Worm (Caenorhabditis elegans): ENCODE measurements around the gene ubq-1.

DNA sequence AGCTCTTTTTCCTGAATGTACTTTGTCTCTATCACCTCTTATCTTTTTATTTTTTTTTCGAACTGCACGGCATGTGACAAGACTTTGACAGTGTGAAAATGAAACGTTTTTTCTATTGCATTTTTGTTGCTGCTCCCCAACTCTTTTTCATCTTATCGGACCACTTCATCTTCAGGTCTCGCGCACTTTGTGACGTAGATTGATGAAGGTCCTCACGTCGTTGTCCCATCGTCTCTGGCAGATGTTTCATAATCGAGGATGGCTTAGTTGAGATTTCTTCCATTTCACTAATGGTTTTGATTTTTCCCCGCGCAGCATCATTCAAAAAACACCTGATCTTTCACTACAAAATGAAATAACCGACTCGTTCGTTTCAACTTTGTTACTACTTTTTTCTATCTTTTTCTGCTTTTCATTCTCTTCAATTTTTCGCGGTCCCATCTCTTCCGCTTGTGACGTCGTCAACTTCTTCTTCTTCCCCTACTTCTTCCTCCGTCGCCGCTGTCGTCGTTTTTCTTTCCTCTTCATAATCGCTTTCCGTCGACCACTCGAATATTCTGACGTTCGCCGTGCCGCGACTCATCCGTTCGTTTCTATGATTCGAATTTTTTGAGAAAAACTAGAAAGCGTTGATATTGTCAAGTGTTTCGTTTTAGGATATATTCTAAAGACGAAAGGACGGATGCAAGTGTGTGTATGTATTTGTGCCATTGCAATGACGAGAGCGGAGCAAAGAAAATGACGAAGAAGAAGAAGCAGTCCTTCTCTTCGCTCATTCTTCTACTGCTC is 51.3 kb downstream of the ubq-1 start, which contains the start of gene T04C9.2:
- TF ChIP-seq zip-8 (tag; optimal IDR thresholded peaks at IDR 0.05): no peak
- TF ChIP-seq nhr-28 (tag; optimal IDR thresholded peaks at IDR 0.05): no peak
- TF ChIP-seq pha-4 (tag; optimal IDR thresholded peaks at IDR 0.05): no peak
- no peak for TF ChIP-seq lin-13 (tag; optimal IDR thresholded peaks at IDR 0.05)
- TF ChIP-seq ceh-83 (GFP tag; optimal IDR thresholded peaks at IDR 0.05): no peak
- TF ChIP-seq blmp-1 (tag; optimal IDR thresholded peaks at IDR 0.05): no peak
- TF ChIP-seq snpc-4 (tag; optimal IDR thresholded peaks at IDR 0.05): no peak
- peak; percentile 51 for TF ChIP-seq unc-62 (GFP tag; optimal IDR thresholded peaks at IDR 0.05)
